Worm (Caenorhabditis elegans) whole organism, L2 larva: ENCODE results near the gene C16A11.7.

Experiments used
- aly-2 ChIP-seq: fragments of 150-350 bp; optimal IDR thresholded peaks from 2 replicates; lab custom pipeline; 2014; ENCODE audit warnings: missing biosample characterization, missing genetic modification characterization
- ama-1 ChIP-seq: fragments of 150-350 bp; optimal IDR thresholded peaks from 2 replicates; lab custom pipeline; 2018; ENCODE audit warnings: inconsistent platforms
- ceh-16 ChIP-seq: fragments of 150-350 bp; optimal IDR thresholded peaks from 2 replicates; lab custom pipeline; 2014; ENCODE audit warnings: missing biosample characterization, missing genetic modification characterization
- ceh-82 ChIP-seq: fragments of 150-350 bp; optimal IDR thresholded peaks from 2 replicates; lab custom pipeline; 2014; ENCODE audit warnings: missing biosample characterization, missing genetic modification characterization
- lin-39 ChIP-seq: fragments of 150-350 bp; optimal IDR thresholded peaks from 2 replicates; lab custom pipeline; 2014; ENCODE audit warnings: missing biosample characterization, missing genetic modification reagents, missing genetic modification characterization
- lsy-2 ChIP-seq, 2 experiments: fragments of 150-350 bp in 1 of 2; sonication (generic microtip) in 1 of 2; optimal IDR thresholded peaks; 2 replicates each; lab custom pipeline; 2014 to 2017; ENCODE audit warnings: missing biosample characterization in 2 of 2, missing genetic modification characterization in 2 of 2
- mbf-1 ChIP-seq: sonication (generic microtip); optimal IDR thresholded peaks from 2 replicates; lab custom pipeline; 2017; ENCODE audit warnings: missing biosample characterization, missing genetic modification characterization
- nhr-12 ChIP-seq: fragments of 150-350 bp; optimal IDR thresholded peaks from 2 replicates; lab custom pipeline; 2014; ENCODE audit warnings: missing biosample characterization, missing genetic modification characterization
- nhr-237 ChIP-seq: fragments of 150-350 bp; optimal IDR thresholded peaks from 2 replicates; lab custom pipeline; 2014; ENCODE audit warnings: missing biosample characterization, missing genetic modification characterization
- zag-1 ChIP-seq: fragments of 150-350 bp; optimal IDR thresholded peaks from 2 replicates; lab custom pipeline; 2014; ENCODE audit warnings: missing biosample characterization, missing genetic modification characterization
- ztf-11 ChIP-seq: sonication (generic microtip); optimal IDR thresholded peaks from 2 replicates; lab custom pipeline; 2017; ENCODE audit warnings: missing biosample characterization, missing genetic modification characterization

DNA sequence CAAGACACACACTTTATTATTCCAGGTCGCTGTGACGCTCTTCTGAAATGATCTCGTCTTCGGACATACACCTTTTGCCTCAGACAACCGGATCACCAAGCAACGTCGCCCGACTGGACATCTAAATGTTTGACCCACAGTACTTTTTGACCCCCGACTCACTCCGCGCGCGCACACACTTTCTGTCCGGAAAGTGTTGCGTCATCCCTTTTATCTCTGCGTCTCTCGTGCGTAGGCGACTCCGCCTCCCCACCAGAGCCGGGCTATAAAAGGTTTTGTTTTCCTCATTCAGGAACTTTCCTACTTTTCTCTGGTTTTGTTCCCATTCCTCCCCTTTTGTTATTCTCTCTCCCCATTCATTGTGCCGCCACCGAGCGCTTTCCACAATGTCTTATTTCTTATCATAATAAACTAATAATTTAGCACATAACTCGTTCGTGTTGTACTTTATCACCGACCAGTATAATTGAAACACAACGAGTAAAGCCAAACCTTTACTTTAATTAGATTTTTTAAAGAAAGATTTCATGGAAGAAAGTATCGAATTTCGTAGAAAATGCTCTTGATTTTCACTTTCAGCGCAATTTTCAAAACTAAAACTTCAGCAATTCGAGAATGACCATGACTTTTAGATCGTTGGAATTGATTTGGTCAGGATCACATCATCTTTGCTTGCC lies 47.5 kb downstream of the C16A11.7 start, which contains the start of gene F31D5.6:
- TF ChIP-seq ama-1 (lab: Kevin White, UChicago) (no peak), ceh-82 (tag; lab: Kevin White, UChicago) (no peak), aly-2 (tag; lab: Kevin White, UChicago) (no peak), zag-1 (no peak), nhr-12 (tag; lab: Kevin White, UChicago) (no peak), lin-39 (tag; lab: Kevin White, UChicago) (no peak), ceh-16 (tag; lab: Kevin White, UChicago) (no peak), ztf-11 (tag; lab: Kevin White, UChicago) (no peak), nhr-237 (no peak), lsy-2 (tag; optimal IDR thresholded peaks at IDR 0.05; lab: Kevin White, UChicago) (no peak), mbf-1 (tag; lab: Kevin White, UChicago) (no peak)
